Fruit fly (Drosophila melanogaster) whole organism, adult: Measurements from ENCODE around the gene mthl14.

ENCODE experiments used
- CG11617 ChIP-seq: fragments of 200-800 bp; sonication (Bioruptor generic); optimal IDR thresholded peaks from 2 replicates; lab custom pipeline; 2017; ENCODE audit warnings: mild to moderate bottlenecking, missing biosample characterization, missing genetic modification reagents, missing genetic modification characterization
- CG12768 ChIP-seq: fragments of 200-800 bp; sonication (Bioruptor generic); optimal IDR thresholded peaks from 2 replicates; lab custom pipeline; 2017; ENCODE audit warnings: missing biosample characterization, missing genetic modification characterization, mild to moderate bottlenecking, moderate library complexity, missing genetic modification reagents
- CG14711 ChIP-seq: fragments of 200-800 bp; sonication (Bioruptor generic); optimal IDR thresholded peaks from 2 replicates; lab custom pipeline; 2018; ENCODE audit warnings: missing biosample characterization, mild to moderate bottlenecking, missing genetic modification characterization, moderate library complexity
- CG1620 ChIP-seq: fragments of 200-800 bp; sonication (Bioruptor generic); optimal IDR thresholded peaks from 2 replicates; lab custom pipeline; 2016; ENCODE audit warnings: missing biosample characterization, missing genetic modification characterization
- CG33017 ChIP-seq: fragments of 200-800 bp; sonication (Bioruptor generic); optimal IDR thresholded peaks from 2 replicates; lab custom pipeline; 2018; ENCODE audit warnings: missing biosample characterization, mild to moderate bottlenecking, missing genetic modification characterization, moderate library complexity
- CG5204 ChIP-seq: fragments of 200-800 bp; sonication (Bioruptor generic); optimal IDR thresholded peaks from 2 replicates; lab custom pipeline; 2016; ENCODE audit warnings: missing biosample characterization, missing genetic modification characterization
- CG7045 ChIP-seq: fragments of 200-800 bp; sonication (Bioruptor generic); optimal IDR thresholded peaks from 2 replicates; lab custom pipeline; 2017; ENCODE audit warnings: missing biosample characterization, mild to moderate bottlenecking, missing genetic modification characterization
- CG7101 ChIP-seq: fragments of 200-800 bp; sonication (Bioruptor generic); optimal IDR thresholded peaks from 2 replicates; lab custom pipeline; 2018; ENCODE audit warnings: missing biosample characterization, mild to moderate bottlenecking, missing genetic modification characterization, moderate library complexity
- Clk ChIP-seq: fragments of 200-800 bp; sonication (Bioruptor generic); optimal IDR thresholded peaks from 2 replicates; lab custom pipeline; 2017; ENCODE audit warnings: missing biosample characterization, missing genetic modification characterization
- Crg-1 ChIP-seq: fragments of 200-800 bp; sonication (Bioruptor generic); optimal IDR thresholded peaks from 2 replicates; lab custom pipeline; 2016; ENCODE audit warnings: missing biosample characterization, missing genetic modification characterization
- Hr96 ChIP-seq: fragments of 200-800 bp; sonication (Bioruptor generic); optimal IDR thresholded peaks from 2 replicates; lab custom pipeline; 2016; ENCODE audit warnings: missing biosample characterization, missing genetic modification characterization
- Mnt ChIP-seq: fragments of 200-800 bp; sonication (Bioruptor generic); optimal IDR thresholded peaks from 2 replicates; lab custom pipeline; 2016; ENCODE audit warnings: missing biosample characterization, mild to moderate bottlenecking, missing genetic modification characterization
- bab1 ChIP-seq: fragments of 200-800 bp; sonication (Bioruptor generic); optimal IDR thresholded peaks from 3 replicates; lab custom pipeline; 2019; ENCODE audit warnings: missing biosample characterization, mild to moderate bottlenecking, missing genetic modification characterization, moderate library complexity
- cic ChIP-seq: fragments of 200-800 bp; sonication (Bioruptor generic); optimal IDR thresholded peaks from 2 replicates; lab custom pipeline; 2017; ENCODE audit warnings: missing biosample characterization, mild to moderate bottlenecking, missing genetic modification characterization, moderate library complexity
- cnc ChIP-seq, 2 experiments: fragments of >200 bp; optimal IDR thresholded peaks; 2 replicates each; lab custom pipeline; 2017
- kay ChIP-seq: fragments of 200-800 bp; sonication (Bioruptor generic); peaks from one replicate; lab custom pipeline; 2016; ENCODE audit warnings: missing biosample characterization, missing genetic modification characterization, borderline replicate concordance
- ovo ChIP-seq: fragments of 200-800 bp; sonication (Bioruptor generic); optimal IDR thresholded peaks from 2 replicates; lab custom pipeline; 2016; ENCODE audit warnings: missing biosample characterization, missing genetic modification characterization
- pad ChIP-seq: fragments of 200-800 bp; sonication (Bioruptor generic); optimal IDR thresholded peaks from 3 replicates; lab custom pipeline; 2017; ENCODE audit warnings: missing biosample characterization, missing genetic modification characterization, mild to moderate bottlenecking, moderate library complexity, missing genetic modification reagents
- tj ChIP-seq: fragments of 200-800 bp; sonication (Bioruptor generic); optimal IDR thresholded peaks from 3 replicates; lab custom pipeline; 2017; ENCODE audit warnings: missing biosample characterization, mild to moderate bottlenecking, missing genetic modification characterization, moderate library complexity
- toe ChIP-seq: fragments of 200-800 bp; sonication (Bioruptor generic); optimal IDR thresholded peaks from 2 replicates; lab custom pipeline; 2016; ENCODE audit warnings: missing biosample characterization, missing genetic modification characterization

mthl14 gene

dm6 chr3L:248226-248758 is 1.0 kb downstream of the mthl14 start:
- TF ChIP-seq kay (GFP tag; lab: Kevin White, UChicago) (no peak), bab1 (GFP tag; lab: Kevin White, UChicago) (no peak), Crg-1 (GFP tag; lab: Kevin White, UChicago) (no peak), ovo (GFP tag; lab: Kevin White, UChicago) (no peak), CG12768 (GFP tag; lab: Kevin White, UChicago) (peak; percentile 30), tj (GFP tag; lab: Kevin White, UChicago) (no peak), toe (GFP tag; lab: Kevin White, UChicago) (no peak), cic (no peak)

- TF ChIP-seq Mnt (peak; percentile 54), CG5204 (no peak), CG11617 (GFP tag; lab: Kevin White, UChicago) (peak; percentile 69), CG12768 (GFP tag; lab: Kevin White, UChicago) (peak; percentile 46), Clk (GFP tag; lab: Kevin White, UChicago) (no peak), CG7045 (peak; percentile 10), CG7101 (peak; percentile 64), kay (GFP tag; lab: Kevin White, UChicago) (no peak), CG14711 (peak; percentile 71), CG1620 (GFP tag; lab: Kevin White, UChicago) (peak; percentile 68), CG33017 (tag; lab: Kevin White, UChicago) (peak; percentile 41), toe (GFP tag; lab: Kevin White, UChicago) (no peak), bab1 (GFP tag; lab: Kevin White, UChicago) (peak; percentile 63), pad (GFP tag; lab: Kevin White, UChicago) (peak; percentile 48), ovo (GFP tag; lab: Kevin White, UChicago) (peak; percentile 43), tj (GFP tag; lab: Kevin White, UChicago) (peak; percentile 54), Hr96 (GFP tag; lab: Kevin White, UChicago) (no peak), Crg-1 (GFP tag; lab: Kevin White, UChicago) (peak; percentile 59)
Observed at dm6 chr3L:257618-258475, 10.6 kb downstream of the mthl14 start, which contains the start of the genes DIP2 and wac. TSS of gene DIP2 (minus strand) at chr3L:257954. TSS of gene wac (plus strand) at chr3L:258176.

- TF ChIP-seq Crg-1 (GFP tag; lab: Kevin White, UChicago) (no peak), cic (no peak), kay (GFP tag; lab: Kevin White, UChicago) (no peak), ovo (GFP tag; lab: Kevin White, UChicago) (peak; percentile 79), CG5204 (no peak), CG14711 (no peak), cnc (optimal IDR thresholded peaks at IDR 0.05; lab: Kevin White, UChicago) (no peak), CG7045 (no peak), toe (GFP tag; lab: Kevin White, UChicago) (no peak), bab1 (GFP tag; lab: Kevin White, UChicago) (no peak), CG11617 (GFP tag; lab: Kevin White, UChicago) (no peak), pad (GFP tag; lab: Kevin White, UChicago) (peak; percentile 5), Mnt (peak; percentile 97), Hr96 (GFP tag; lab: Kevin White, UChicago) (peak; percentile 32), tj (GFP tag; lab: Kevin White, UChicago) (peak; percentile 23), CG33017 (tag; lab: Kevin White, UChicago) (no peak), CG1620 (GFP tag; lab: Kevin White, UChicago) (peak; percentile 29), CG12768 (GFP tag; lab: Kevin White, UChicago) (peak; percentile 58), Clk (GFP tag; lab: Kevin White, UChicago) (no peak), CG7101 (peak; percentile 5)
Observed at dm6 chr3L:262724-263177, 15.5 kb downstream of the mthl14 start.

- TF ChIP-seq Mnt (peak; percentile 48), cic (no peak)
Observed at dm6 chr3L:263500-264377, 16.4 kb downstream of the mthl14 start.

dm6 chr3L:264378-265151 is 17.3 kb downstream of the mthl14 start, which contains the start of the genes Tudor-SN and mRpL17:
TSS of gene Tudor-SN (minus strand) at chr3L:264380.
TSS of gene mRpL17 (plus strand) at chr3L:264779.
- TF ChIP-seq Hr96 (GFP tag; lab: Kevin White, UChicago) (peak; percentile 42), pad (GFP tag; lab: Kevin White, UChicago) (peak; percentile 6), CG14711 (no peak), CG5204 (no peak), CG1620 (GFP tag; lab: Kevin White, UChicago) (peak; percentile 63), CG12768 (GFP tag; lab: Kevin White, UChicago) (no peak), Mnt (peak; percentile 17), CG7045 (no peak), CG11617 (GFP tag; lab: Kevin White, UChicago) (peak; percentile 69), CG7101 (peak; percentile 53), Crg-1 (GFP tag; lab: Kevin White, UChicago) (peak; percentile 20), toe (GFP tag; lab: Kevin White, UChicago) (peak; percentile 76), ovo (GFP tag; lab: Kevin White, UChicago) (peak; percentile 46), cnc (optimal IDR thresholded peaks at IDR 0.05; lab: Kevin White, UChicago) (no peak), tj (GFP tag; lab: Kevin White, UChicago) (peak; percentile 26), bab1 (GFP tag; lab: Kevin White, UChicago) (peak; percentile 19), CG33017 (tag; lab: Kevin White, UChicago) (no peak), cic (no peak), Clk (GFP tag; lab: Kevin White, UChicago) (no peak), kay (GFP tag; lab: Kevin White, UChicago) (no peak)
